Fruit fly (Drosophila melanogaster): ENCODE data around the gene CG7860.
A peak's percentile ranks its signal among the peaks of the same experiment; 100 is the strongest.

The CG7860 gene

dm6 chrX:15610173-15610572 lies 41.4 kb downstream of the CG7860 start:
- TF ChIP-seq ey (GFP tag; optimal IDR thresholded peaks at IDR 0.05) (no peak), HLH106 (tag; optimal IDR thresholded peaks at IDR 0.05) (no peak), Hnf4 (GFP tag; optimal IDR thresholded peaks at IDR 0.05) (no peak), OdsH (GFP tag; optimal IDR thresholded peaks at IDR 0.05) (no peak), tai (GFP tag; optimal IDR thresholded peaks at IDR 0.05) (no peak)

DNA sequence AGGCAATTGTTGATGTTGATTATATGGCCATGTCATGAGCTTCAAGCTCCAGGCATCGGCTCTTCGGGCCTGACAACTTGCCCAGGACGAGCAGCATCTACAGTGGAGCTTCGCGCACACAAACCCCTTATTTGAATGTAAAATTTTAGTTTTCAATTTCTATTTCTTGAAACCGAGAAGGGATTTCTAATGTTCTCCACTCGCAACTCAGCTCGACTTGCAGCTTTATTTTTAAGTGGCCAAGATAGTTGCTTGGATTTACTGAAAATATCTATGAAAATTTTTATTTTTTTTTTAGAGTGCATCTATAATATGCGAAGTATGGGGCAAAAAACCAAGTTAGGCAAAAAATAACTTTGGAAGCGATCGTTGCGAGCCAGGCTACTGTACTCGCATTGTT lies 42.2 kb downstream of the CG7860 start:
- no peak for TF ChIP-seq Jra (GFP tag; optimal IDR thresholded peaks at IDR 0.05)
- TF ChIP-seq sv (GFP tag; optimal IDR thresholded peaks at IDR 0.05), result no peak
- peak; percentile 28 for TF ChIP-seq woc (GFP tag; optimal IDR thresholded peaks at IDR 0.05)
- no peak for TF ChIP-seq Vsx2 (GFP tag; optimal IDR thresholded peaks at IDR 0.05; ENCODE audit: partially characterized antibody)
- no peak for TF ChIP-seq OdsH (GFP tag; optimal IDR thresholded peaks at IDR 0.05)
- no peak for TF ChIP-seq dl (GFP tag; optimal IDR thresholded peaks at IDR 0.05; ENCODE audit: insufficient read depth in 1 of 2, partially characterized antibody in 2 of 2)
- no peak for TF ChIP-seq sage (GFP tag; optimal IDR thresholded peaks at IDR 0.05)
- peak in 1 of 2 experiments; percentile 25 for TF ChIP-seq foxo (GFP tag; optimal IDR thresholded peaks at IDR 0.05)
- TF ChIP-seq dmrt93B (GFP tag; optimal IDR thresholded peaks at IDR 0.05), result no peak
- peak; percentile 38 for TF ChIP-seq fru (GFP tag; optimal IDR thresholded peaks at IDR 0.05)
- TF ChIP-seq pan (optimal IDR thresholded peaks at IDR 0.05), result no peak
- peak; percentile 35 for TF ChIP-seq h (GFP tag; optimal IDR thresholded peaks at IDR 0.05)
- no peak for TF ChIP-seq Rel (GFP tag; optimal IDR thresholded peaks at IDR 0.05)
- no peak for TF ChIP-seq Rel (tag; optimal IDR thresholded peaks at IDR 0.05)
- peak; percentile 33 for TF ChIP-seq ey (GFP tag; optimal IDR thresholded peaks at IDR 0.05)
- no peak for TF ChIP-seq Myc (optimal IDR thresholded peaks at IDR 0.05)
- TF ChIP-seq HLH106 (tag; optimal IDR thresholded peaks at IDR 0.05), result peak; percentile 22
- TF ChIP-seq Hnf4 (GFP tag; optimal IDR thresholded peaks at IDR 0.05), result no peak
- TF ChIP-seq Abd-B (GFP tag; optimal IDR thresholded peaks at IDR 0.05), result no peak
- no peak for TF ChIP-seq Hr83 (GFP tag; optimal IDR thresholded peaks at IDR 0.05; ENCODE audit: poor library complexity, severe bottlenecking)
- peak; percentile 17 for TF ChIP-seq rgr (GFP tag; optimal IDR thresholded peaks at IDR 0.05)

- no peak for TF ChIP-seq dmrt93B (GFP tag; optimal IDR thresholded peaks at IDR 0.05)
- TF ChIP-seq Mio (GFP tag; optimal IDR thresholded peaks at IDR 0.05), result no peak
- TF ChIP-seq lola (GFP tag; optimal IDR thresholded peaks at IDR 0.05), result no peak
- no peak for TF ChIP-seq Hr83 (GFP tag; optimal IDR thresholded peaks at IDR 0.05; ENCODE audit: poor library complexity, severe bottlenecking)
- no peak for TF ChIP-seq OdsH (GFP tag; optimal IDR thresholded peaks at IDR 0.05)
- no peak for TF ChIP-seq Vsx2 (GFP tag; optimal IDR thresholded peaks at IDR 0.05; ENCODE audit: partially characterized antibody)
- no peak for TF ChIP-seq Myc (optimal IDR thresholded peaks at IDR 0.05)
- no peak for TF ChIP-seq sage (GFP tag; optimal IDR thresholded peaks at IDR 0.05)
- TF ChIP-seq pan (optimal IDR thresholded peaks at IDR 0.05), result no peak
- TF ChIP-seq CG9705 (GFP tag; optimal IDR thresholded peaks at IDR 0.05), result no peak
- no peak for TF ChIP-seq CG32264 (GFP tag; optimal IDR thresholded peaks at IDR 0.05)
- TF ChIP-seq Dfd (GFP tag; optimal IDR thresholded peaks at IDR 0.05), result no peak
- TF ChIP-seq Hnf4 (GFP tag; optimal IDR thresholded peaks at IDR 0.05), result no peak
- TF ChIP-seq brk (GFP tag; optimal IDR thresholded peaks at IDR 0.05), result no peak
- no peak for TF ChIP-seq dl (GFP tag; optimal IDR thresholded peaks at IDR 0.05; ENCODE audit: insufficient read depth in 1 of 2, partially characterized antibody in 2 of 2)
- no peak for TF ChIP-seq woc (GFP tag; optimal IDR thresholded peaks at IDR 0.05)
- no peak for TF ChIP-seq Rel (GFP tag; optimal IDR thresholded peaks at IDR 0.05)
- TF ChIP-seq Rel (tag; optimal IDR thresholded peaks at IDR 0.05), result no peak
- TF ChIP-seq Jra (GFP tag; optimal IDR thresholded peaks at IDR 0.05), result no peak
- TF ChIP-seq h (GFP tag; optimal IDR thresholded peaks at IDR 0.05), result no peak
These were observed 43.0 kb downstream of the CG7860 start for dm6 chrX:15611795-15612194.

- TF ChIP-seq dmrt93B (GFP tag; optimal IDR thresholded peaks at IDR 0.05) (peak; percentile 13), ey (GFP tag; optimal IDR thresholded peaks at IDR 0.05) (peak; percentile 33), Hnf4 (GFP tag; optimal IDR thresholded peaks at IDR 0.05) (peak; percentile 31), h (GFP tag; optimal IDR thresholded peaks at IDR 0.05) (peak; percentile 48), br (GFP tag; optimal IDR thresholded peaks at IDR 0.05) (peak; percentile 41), fru (GFP tag; optimal IDR thresholded peaks at IDR 0.05) (peak; percentile 37), Sp1 (GFP tag; optimal IDR thresholded peaks at IDR 0.05) (peak; percentile 29), HLH106 (tag; optimal IDR thresholded peaks at IDR 0.05) (peak; percentile 47), OdsH (GFP tag; optimal IDR thresholded peaks at IDR 0.05) (peak; percentile 30), Dif (GFP tag; optimal IDR thresholded peaks at IDR 0.05; ENCODE audit: partially characterized antibody) (no peak), Mio (GFP tag; optimal IDR thresholded peaks at IDR 0.05) (no peak), foxo (GFP tag; optimal IDR thresholded peaks at IDR 0.05) (peak in 1 of 2 experiments; percentile 42), GATAd (GFP tag; optimal IDR thresholded peaks at IDR 0.05) (no peak), psq (GFP tag; optimal IDR thresholded peaks at IDR 0.05) (peak; percentile 11), rgr (GFP tag; optimal IDR thresholded peaks at IDR 0.05) (peak; percentile 30), CrebA (GFP tag; optimal IDR thresholded peaks at IDR 0.05; ENCODE audit: borderline replicate concordance) (no peak)
These were observed 46.6 kb downstream of the CG7860 start for dm6 chrX:15615426-15615825.

All from whole organism, wandering third instar larva.